Worm (Caenorhabditis elegans): ENCODE data around the gene M142.8.

The M142.8 gene

DNA sequence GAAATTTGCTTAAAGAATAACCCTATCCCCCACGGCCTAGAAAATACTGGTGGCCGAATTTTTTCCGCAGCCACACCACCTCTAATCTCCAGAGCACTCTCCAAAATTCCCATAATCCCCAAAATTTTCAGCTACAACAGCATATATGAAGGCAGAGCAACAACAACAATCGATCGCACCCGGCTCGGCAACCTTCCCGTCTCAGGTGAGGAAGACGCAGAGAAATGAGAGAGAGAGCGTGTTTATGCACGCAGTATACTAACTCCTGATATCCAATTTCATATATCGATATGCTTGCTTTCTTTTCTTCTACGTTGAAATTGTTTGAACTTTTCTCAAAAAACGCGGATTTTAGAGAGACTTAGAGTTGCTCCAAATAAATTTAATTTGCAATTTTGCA is 27.1 kb upstream of the M142.8 start (continued):
- peak; percentile 73 for TF ChIP-seq fkh-8 (tag; optimal IDR thresholded peaks at IDR 0.05)
- TF ChIP-seq snu-23 (GFP tag; optimal IDR thresholded peaks at IDR 0.05): no peak
- TF ChIP-seq efl-3 (GFP tag; optimal IDR thresholded peaks at IDR 0.05): no peak
- no peak for TF ChIP-seq nhr-28 (tag; optimal IDR thresholded peaks at IDR 0.05)
- peak; percentile 9 for TF ChIP-seq dsc-1 (tag; optimal IDR thresholded peaks at IDR 0.05)
- TF ChIP-seq egl-13 (tag; optimal IDR thresholded peaks at IDR 0.05): no peak
- no peak for TF ChIP-seq unc-130 (tag; optimal IDR thresholded peaks at IDR 0.05)
- peak in 2 of 3 experiments; percentile 22 to 48 for TF ChIP-seq dpl-1 (GFP tag; optimal IDR thresholded peaks at IDR 0.05)

DNA sequence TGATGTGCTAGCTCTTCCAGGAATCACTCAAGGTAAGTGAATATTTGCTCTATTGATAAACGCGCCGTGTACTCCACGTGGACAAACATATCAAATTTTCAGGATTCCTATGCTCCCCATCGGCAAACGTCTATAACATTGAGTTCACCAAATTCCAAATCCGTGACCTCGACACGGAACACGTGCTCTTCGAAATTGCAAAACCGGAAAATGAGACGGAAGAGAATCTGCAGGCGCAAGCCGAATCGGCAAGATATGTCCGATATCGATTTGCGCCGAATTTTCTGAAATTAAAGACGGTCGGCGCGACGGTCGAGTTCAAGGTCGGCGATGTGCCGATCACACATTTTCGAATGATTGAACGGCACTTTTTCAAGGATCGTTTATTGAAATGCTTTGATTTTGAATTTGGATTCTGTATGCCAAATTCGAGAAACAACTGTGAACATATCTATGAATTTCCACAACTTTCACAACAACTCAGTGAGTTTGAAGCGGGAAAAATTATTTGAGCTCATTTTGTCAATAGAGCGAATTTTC is 25.7 kb upstream of the M142.8 start:
- TF ChIP-seq dpl-1 (GFP tag; optimal IDR thresholded peaks at IDR 0.05) (peak in 2 of 3 experiments; percentile 27 to 62), C04F5.9 (tag; optimal IDR thresholded peaks at IDR 0.05) (no peak), nhr-76 (tag; optimal IDR thresholded peaks at IDR 0.05) (no peak), efl-1 (optimal IDR thresholded peaks at IDR 0.05) (no peak), efl-1 (GFP tag; optimal IDR thresholded peaks at IDR 0.05 in 1 of 2) (peak; percentile 40 to 97), fkh-10 (GFP tag; optimal IDR thresholded peaks at IDR 0.05) (no peak), aly-2 (tag; optimal IDR thresholded peaks at IDR 0.05) (no peak), lin-35 (GFP tag; optimal IDR thresholded peaks at IDR 0.05) (peak in 1 of 2 experiments; percentile 27)

DNA sequence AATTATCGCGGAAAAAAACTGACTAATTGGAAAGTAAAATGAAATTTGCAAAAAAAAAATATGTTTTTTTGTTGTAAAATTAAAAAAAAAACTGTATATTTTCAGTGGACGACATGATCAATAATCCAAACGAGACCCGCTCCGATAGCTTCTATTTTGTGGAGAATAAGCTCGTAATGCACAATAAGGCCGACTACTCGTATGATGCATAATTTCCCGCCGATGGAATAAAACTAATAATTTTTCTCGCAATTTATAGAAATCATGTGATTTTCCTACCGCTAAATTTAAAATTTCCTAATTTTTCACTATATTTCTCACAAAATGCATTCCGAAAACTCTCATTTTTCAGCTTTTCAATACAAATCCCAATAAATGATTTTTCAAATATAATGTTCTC is 24.9 kb upstream of the M142.8 start:
- TF ChIP-seq dpl-1 (GFP tag; optimal IDR thresholded peaks at IDR 0.05) (peak in 1 of 3 experiments; percentile 39), nhr-20 (tag; optimal IDR thresholded peaks at IDR 0.05) (no peak), fkh-10 (GFP tag; optimal IDR thresholded peaks at IDR 0.05) (no peak), efl-1 (optimal IDR thresholded peaks at IDR 0.05) (no peak), efl-1 (GFP tag; optimal IDR thresholded peaks at IDR 0.05 in 1 of 2) (peak in 1 of 2 experiments; percentile 68), sox-4 (tag; optimal IDR thresholded peaks at IDR 0.05) (no peak), unc-130 (tag; optimal IDR thresholded peaks at IDR 0.05) (no peak), elt-2 (tag; optimal IDR thresholded peaks at IDR 0.05) (no peak), snu-23 (GFP tag; optimal IDR thresholded peaks at IDR 0.05) (no peak), aly-2 (tag; optimal IDR thresholded peaks at IDR 0.05) (no peak)

DNA sequence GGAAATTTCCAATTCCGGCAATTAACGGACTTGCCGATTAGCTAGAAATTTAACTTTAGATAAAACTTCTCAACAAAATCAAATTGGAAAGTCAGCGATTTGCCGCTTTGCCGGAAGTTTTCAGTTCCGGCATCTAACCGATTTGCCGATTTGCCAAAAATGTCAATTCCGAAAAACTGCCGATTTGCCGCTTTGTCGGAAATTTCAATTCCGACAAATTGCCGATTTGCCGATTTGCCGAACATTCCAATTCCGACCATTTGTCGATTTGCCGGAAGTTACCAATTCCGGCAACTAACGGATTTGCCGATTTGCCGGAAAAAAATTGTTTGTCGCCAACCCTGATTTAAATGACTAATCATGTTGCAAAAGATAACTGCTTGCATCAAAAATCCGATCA is 24.3 kb upstream of the M142.8 start:
- TF ChIP-seq efl-1 (optimal IDR thresholded peaks at IDR 0.05) (no peak), efl-1 (GFP tag; optimal IDR thresholded peaks at IDR 0.05 in 1 of 2) (peak in 1 of 2 experiments; percentile 94), fkh-4 (tag; optimal IDR thresholded peaks at IDR 0.05; ENCODE audit: borderline replicate concordance) (no peak)

DNA sequence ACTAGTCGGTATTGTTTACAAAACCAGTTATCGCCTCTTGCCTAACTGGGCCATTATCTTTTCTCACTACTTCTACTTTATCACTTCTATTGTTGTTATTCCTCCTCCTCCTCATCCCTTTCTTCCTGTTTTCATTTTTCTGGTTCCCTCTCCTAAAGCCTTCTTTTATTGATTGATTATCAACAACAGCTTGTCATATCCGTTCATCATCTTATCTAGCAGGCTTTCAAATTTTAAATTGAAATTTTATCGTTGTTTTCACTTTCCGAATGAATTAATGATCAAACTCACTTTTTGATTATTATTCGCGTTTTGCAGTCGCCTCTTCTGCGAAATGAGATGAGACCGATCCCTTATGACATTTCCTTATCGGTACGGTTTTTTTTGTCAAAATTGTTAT is 22.3 kb upstream of the M142.8 start, which contains the start of gene cut-6:
Gene cut-6 (plus strand): TSS at position 301 of the 400 bp plus-strand sequence.
- no peak for TF ChIP-seq mab-9 (GFP tag; IDR thresholded peaks at IDR 0.05)
- no peak for TF ChIP-seq pag-3 (tag; optimal IDR thresholded peaks at IDR 0.05; ENCODE audit: borderline replicate concordance, insufficient read depth)
- TF ChIP-seq nhr-71 (tag; optimal IDR thresholded peaks at IDR 0.05): no peak
- TF ChIP-seq blmp-1 (tag; optimal IDR thresholded peaks at IDR 0.05): peak; percentile 57
- no peak for TF ChIP-seq ztf-11 (tag; optimal IDR thresholded peaks at IDR 0.05)

DNA sequence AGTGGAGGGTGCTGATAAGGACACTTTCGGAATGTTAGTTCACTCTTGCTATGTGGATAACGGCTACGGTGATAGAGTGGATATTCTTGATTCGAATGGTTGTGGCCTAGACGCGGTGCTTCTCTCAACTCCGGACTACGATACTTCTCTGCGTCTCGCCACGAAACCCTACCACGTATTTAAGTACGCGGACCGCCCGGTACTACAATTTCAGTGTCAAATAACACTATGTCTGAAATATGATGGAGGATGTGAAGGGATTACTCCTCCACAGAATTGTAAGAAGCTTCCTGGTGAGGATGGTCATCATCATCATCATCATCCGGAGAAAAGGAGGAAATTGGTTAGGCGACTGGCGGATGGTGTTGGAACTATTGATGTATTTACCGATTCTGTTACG is 18.5 kb upstream of the M142.8 start:
- TF ChIP-seq unc-98 (GFP tag; IDR thresholded peaks at IDR 0.05): no peak
- TF ChIP-seq nhr-71 (tag; optimal IDR thresholded peaks at IDR 0.05): no peak
- TF ChIP-seq ceh-82 (tag; optimal IDR thresholded peaks at IDR 0.05): no peak
- TF ChIP-seq hlh-4 (tag; optimal IDR thresholded peaks at IDR 0.05): no peak
- no peak for TF ChIP-seq nhr-20 (tag; optimal IDR thresholded peaks at IDR 0.05)
- TF ChIP-seq fos-1 (tag; optimal IDR thresholded peaks at IDR 0.05): no peak
- no peak for TF ChIP-seq mab-9 (GFP tag; IDR thresholded peaks at IDR 0.05)
- TF ChIP-seq nhr-84 (tag; optimal IDR thresholded peaks at IDR 0.05): no peak
- TF ChIP-seq fkh-10 (GFP tag; optimal IDR thresholded peaks at IDR 0.05): no peak
- TF ChIP-seq sox-4 (tag; optimal IDR thresholded peaks at IDR 0.05): no peak
- no peak for TF ChIP-seq ces-1 (GFP tag; optimal IDR thresholded peaks at IDR 0.05)
- no peak for TF ChIP-seq fkh-4 (tag; optimal IDR thresholded peaks at IDR 0.05; ENCODE audit: borderline replicate concordance)
- TF ChIP-seq lin-13 (GFP tag; optimal IDR thresholded peaks at IDR 0.05): no peak
- TF ChIP-seq alr-1 (tag; optimal IDR thresholded peaks at IDR 0.05; ENCODE audit: borderline replicate concordance): no peak
- TF ChIP-seq dsc-1 (tag; optimal IDR thresholded peaks at IDR 0.05): no peak
- no peak for TF ChIP-seq lsy-2 (tag; optimal IDR thresholded peaks at IDR 0.05)

Measured in whole organism, L1 larva.